Worm (Caenorhabditis elegans) whole organism, mixed stage, embryonic: Measurements from ENCODE around the gene srx-46.
A peak's percentile ranks its signal among the peaks of the same experiment; 100 is the strongest.

ENCODE experiments used
- ces-1 ChIP-seq: fragments of 150-350 bp; optimal IDR thresholded peaks from 2 replicates; lab custom pipeline; 2014; ENCODE audit warnings: missing biosample characterization, missing genetic modification reagents, missing genetic modification characterization
- mls-2 ChIP-seq: sonication (generic microtip); optimal IDR thresholded peaks from 2 replicates; lab custom pipeline; 2016; ENCODE audit warnings: mild to moderate bottlenecking, missing genetic modification characterization, moderate library complexity, missing compliant biosample characterization
- nhr-76 ChIP-seq: sonication (generic microtip); optimal IDR thresholded peaks from 2 replicates; lab custom pipeline; 2017; ENCODE audit warnings: missing biosample characterization, missing genetic modification characterization
- pha-4 ChIP-seq: fragments of 150-350 bp; optimal IDR thresholded peaks from 2 replicates; lab custom pipeline; 2018; ENCODE audit warnings: missing biosample characterization, missing genetic modification reagents, missing genetic modification characterization
- unc-62 ChIP-seq: fragments of 150-350 bp; optimal IDR thresholded peaks from 2 replicates; lab custom pipeline; 2014; ENCODE audit warnings: missing biosample characterization, missing genetic modification reagents, missing genetic modification characterization
- ztf-11 ChIP-seq: fragments of 150-350 bp; optimal IDR thresholded peaks from 2 replicates; lab custom pipeline; 2014; ENCODE audit warnings: missing biosample characterization, missing genetic modification characterization

DNA sequence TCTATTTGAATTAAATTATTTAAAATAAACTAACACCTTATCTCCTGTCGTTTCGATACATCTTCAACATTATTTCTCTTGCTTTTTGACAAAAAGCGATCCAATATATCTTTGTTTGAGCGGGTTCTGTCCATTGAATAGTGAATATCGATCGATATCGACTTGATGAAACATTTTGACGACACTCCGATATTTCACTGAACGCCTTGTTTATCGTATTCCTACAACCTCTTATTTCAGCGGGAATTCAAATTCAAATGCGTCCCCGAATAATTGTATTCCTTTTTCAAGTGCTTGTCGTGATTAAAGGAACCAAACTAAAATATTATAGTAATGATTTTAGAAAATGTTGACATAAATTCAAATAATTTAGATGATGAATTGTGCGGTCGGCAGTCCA lies 6.2 kb upstream of the srx-46 start, which contains the start of the genes K07B1.7 and try-5:
- TF ChIP-seq unc-62 = no peak
- peak; percentile 83 for TF ChIP-seq ces-1 (GFP tag; lab: Kevin White, UChicago)
- TF ChIP-seq ztf-11 = no peak
- no peak for TF ChIP-seq nhr-76 (tag; lab: Kevin White, UChicago)
- TF ChIP-seq pha-4 (tag; lab: Kevin White, UChicago) = peak; percentile 45
- TF ChIP-seq mls-2 (tag; lab: Kevin White, UChicago) = no peak
